Worm (Caenorhabditis elegans) whole organism, midembryonic: ENCODE measurements around the gene mtrf-1L.

ENCODE experiments used
- cog-1 ChIP-seq: sonication (generic microtip); optimal IDR thresholded peaks from 2 replicates; lab custom pipeline; 2016; ENCODE audit warnings: missing genetic modification characterization, missing compliant biosample characterization
- klf-2 ChIP-seq: fragments of 200-800 bp; sonication (Bioruptor generic); conservative IDR thresholded peaks from 2 replicates; pipeline ENCODE4 v1.3.6; 2022; ENCODE audit warnings: missing genetic modification reagents, missing genetic modification characterization, missing compliant biosample characterization
- med-1 ChIP-seq: sonication (generic microtip); optimal IDR thresholded peaks from 2 replicates; lab custom pipeline; 2017; ENCODE audit warnings: missing genetic modification characterization, mild to moderate bottlenecking, missing compliant biosample characterization, antibody characterized with exemption, missing genetic modification reagents; ENCODE audit not compliant: insufficient read depth
- ref-1 ChIP-seq: fragments of 200-800 bp; sonication (Bioruptor generic); conservative IDR thresholded peaks from 2 replicates; pipeline ENCODE4 v1.3.6; 2022; ENCODE audit warnings: missing genetic modification reagents, missing genetic modification characterization, missing compliant biosample characterization
- ztf-29 ChIP-seq: fragments of 200-800 bp; sonication (Bioruptor generic); IDR thresholded peaks from 2 replicates; pipeline ENCODE4 v1.3.6; 2022; ENCODE audit warnings: missing genetic modification reagents, missing genetic modification characterization, missing compliant biosample characterization

DNA sequence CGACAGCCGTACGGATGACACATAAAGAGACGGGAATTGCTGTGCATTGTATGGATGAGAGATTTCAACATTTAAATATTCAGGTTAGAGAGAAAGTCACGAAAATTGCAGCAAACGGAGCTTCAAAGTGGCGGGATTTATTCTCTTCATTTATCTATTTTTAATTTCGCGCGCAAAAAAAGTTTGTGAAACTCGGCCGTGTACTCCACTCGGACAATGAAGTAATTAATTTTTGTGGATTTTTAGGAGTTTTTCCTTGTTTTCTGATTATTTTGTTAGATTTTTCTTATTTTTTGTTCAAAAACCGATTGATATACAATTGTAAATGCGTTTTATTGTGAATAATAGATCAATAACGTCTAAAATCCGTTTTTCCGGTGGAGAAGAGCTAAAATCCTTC, 1.1 kb downstream of the mtrf-1L start:
- TF ChIP-seq ref-1 (no peak), cog-1 (tag; lab: Kevin White, UChicago) (no peak), med-1 (GFP tag; lab: Kevin White, UChicago) (no peak), klf-2 (GFP tag; lab: Robert Waterston, UW) (no peak), ztf-29 (GFP tag; lab: Robert Waterston, UW) (no peak)
